Worm (Caenorhabditis elegans) whole organism, L4 larva: ENCODE data around the gene mbl-1.

Source experiments
- aha-1 ChIP-seq: fragments of 150-350 bp; peaks from one replicate; lab custom pipeline; 2014; ENCODE audit warnings: missing biosample characterization, missing genetic modification characterization
- pqm-1 ChIP-seq: sonication (generic microtip); optimal IDR thresholded peaks from 2 replicates; lab custom pipeline; 2017; ENCODE audit warnings: missing biosample characterization, missing genetic modification characterization

- TF ChIP-seq pqm-1 (tag; lab: Kevin White, UChicago): no peak
- TF ChIP-seq aha-1 (tag; lab: Kevin White, UChicago): no peak
These were observed 15.1 kb downstream of the mbl-1 start for ce11 chrX:16993524-16993923.
